Worm (Caenorhabditis elegans) whole organism, mixed stage, embryonic: Measurements from ENCODE around the gene ztf-29.

Experiments used
- ceh-43 ChIP-seq: fragments of 200-800 bp; sonication (Bioruptor generic); optimal IDR thresholded peaks from 2 replicates; lab custom pipeline; 2018; ENCODE audit warnings: mild to moderate bottlenecking, missing genetic modification characterization, moderate library complexity, missing compliant biosample characterization
- ceh-83 ChIP-seq: fragments of 200-800 bp; sonication (Bioruptor generic); optimal IDR thresholded peaks from 2 replicates; lab custom pipeline; 2018; ENCODE audit warnings: mild to moderate bottlenecking, missing genetic modification characterization, missing compliant biosample characterization
- ces-1 ChIP-seq: fragments of 150-350 bp; optimal IDR thresholded peaks from 2 replicates; lab custom pipeline; 2014; ENCODE audit warnings: missing biosample characterization, missing genetic modification reagents, missing genetic modification characterization
- ham-2 ChIP-seq: fragments of 200-800 bp; sonication (Bioruptor generic); optimal IDR thresholded peaks from 2 replicates; lab custom pipeline; 2018; ENCODE audit warnings: mild to moderate bottlenecking, missing genetic modification characterization, missing compliant biosample characterization
- mab-5 ChIP-seq: fragments of 150-350 bp; optimal IDR thresholded peaks from 2 replicates; lab custom pipeline; 2014; ENCODE audit warnings: missing biosample characterization, missing genetic modification characterization
- nhr-12 ChIP-seq: fragments of 150-350 bp; optimal IDR thresholded peaks from 2 replicates; lab custom pipeline; 2014; ENCODE audit warnings: missing biosample characterization, missing genetic modification characterization
- nhr-237 ChIP-seq: fragments of 150-350 bp; optimal IDR thresholded peaks from 2 replicates; lab custom pipeline; 2014; ENCODE audit warnings: missing biosample characterization, missing genetic modification characterization
- nhr-76 ChIP-seq: sonication (generic microtip); optimal IDR thresholded peaks from 2 replicates; lab custom pipeline; 2017; ENCODE audit warnings: missing biosample characterization, missing genetic modification characterization
- sem-2 ChIP-seq: fragments of 200-800 bp; sonication (Bioruptor generic); optimal IDR thresholded peaks from 2 replicates; lab custom pipeline; 2018; ENCODE audit warnings: mild to moderate bottlenecking, missing genetic modification characterization, missing compliant biosample characterization
- snpc-4 ChIP-seq: fragments of 150-350 bp; optimal IDR thresholded peaks from 2 replicates; lab custom pipeline; 2014; ENCODE audit warnings: missing biosample characterization, missing genetic modification characterization
- tbx-8 ChIP-seq: fragments of 200-800 bp; sonication (Bioruptor generic); optimal IDR thresholded peaks from 2 replicates; lab custom pipeline; 2018; ENCODE audit warnings: mild to moderate bottlenecking, missing genetic modification characterization, moderate library complexity, missing compliant biosample characterization
- unc-39 ChIP-seq: fragments of 150-350 bp; optimal IDR thresholded peaks from 2 replicates; lab custom pipeline; 2014; ENCODE audit warnings: missing biosample characterization, missing genetic modification characterization
- unc-62 ChIP-seq: fragments of 150-350 bp; optimal IDR thresholded peaks from 2 replicates; lab custom pipeline; 2014; ENCODE audit warnings: missing biosample characterization, missing genetic modification reagents, missing genetic modification characterization
- ztf-11 ChIP-seq: fragments of 150-350 bp; optimal IDR thresholded peaks from 2 replicates; lab custom pipeline; 2014; ENCODE audit warnings: missing biosample characterization, missing genetic modification characterization

ce11 chrIII:11556860-11557259 is 4.1 kb upstream of the ztf-29 start:
- TF ChIP-seq snpc-4 (tag; lab: Kevin White, UChicago) = no peak
- TF ChIP-seq nhr-237 = no peak
- no peak for TF ChIP-seq nhr-76 (tag; lab: Kevin White, UChicago)
- no peak for TF ChIP-seq unc-62
- TF ChIP-seq ceh-83 (GFP tag; lab: Kevin White, UChicago) = no peak
- TF ChIP-seq mab-5 (tag; lab: Kevin White, UChicago) = no peak
- TF ChIP-seq unc-39 (tag; lab: Kevin White, UChicago) = no peak
- TF ChIP-seq ces-1 = no peak
- TF ChIP-seq ham-2 (GFP tag; lab: Kevin White, UChicago) = no peak
- TF ChIP-seq ztf-11 = no peak
- no peak for TF ChIP-seq tbx-8
- no peak for TF ChIP-seq nhr-12 (tag; lab: Kevin White, UChicago)
- no peak for TF ChIP-seq ceh-43 (GFP tag; lab: Kevin White, UChicago)
- no peak for TF ChIP-seq sem-2
